Worm (Caenorhabditis elegans) whole organism, L1 larva: ENCODE measurements around the gene rsef-1.

ENCODE experiments used
- Y116A8C.19 ChIP-seq: sonication (generic microtip); optimal IDR thresholded peaks from 2 replicates; lab custom pipeline; 2016; ENCODE audit warnings: missing compliant biosample characterization, missing genetic modification characterization, borderline replicate concordance
- dpl-1 ChIP-seq, 3 experiments: fragments of 150-350 bp in 2 of 3; sonication (generic microtip) in 1 of 3; optimal IDR thresholded peaks; 2 replicates each; lab custom pipeline; 2014 to 2017; ENCODE audit warnings: missing biosample characterization in 3 of 3, missing genetic modification characterization in 3 of 3, missing genetic modification reagents in 3 of 3
- elt-2 ChIP-seq: sonication (generic microtip); optimal IDR thresholded peaks from 2 replicates; lab custom pipeline; 2016; ENCODE audit warnings: missing genetic modification characterization, mild to moderate bottlenecking, inconsistent platforms, missing compliant biosample characterization, missing genetic modification reagents
- fos-1 ChIP-seq: fragments of 150-350 bp; optimal IDR thresholded peaks from 2 replicates; lab custom pipeline; 2014; ENCODE audit warnings: missing biosample characterization, missing genetic modification characterization
- lsy-2 ChIP-seq, 2 experiments: fragments of 150-350 bp; optimal IDR thresholded peaks; 2 replicates each; lab custom pipeline; 2014; ENCODE audit warnings: missing biosample characterization in 2 of 2, missing genetic modification characterization in 2 of 2
- mdl-1 ChIP-seq, 2 experiments: fragments of 150-350 bp; optimal IDR thresholded peaks; 2 replicates each; lab custom pipeline; 2014 to 2017; ENCODE audit warnings: missing biosample characterization in 2 of 2, missing genetic modification characterization in 2 of 2, inconsistent platforms in 1 of 2
- nhr-11 ChIP-seq: fragments of 150-350 bp; optimal IDR thresholded peaks from 2 replicates; lab custom pipeline; 2014; ENCODE audit warnings: missing biosample characterization, missing genetic modification characterization
- nhr-76 ChIP-seq: sonication (generic microtip); optimal IDR thresholded peaks from 2 replicates; lab custom pipeline; 2017; ENCODE audit warnings: missing biosample characterization, missing genetic modification characterization
- skn-1 ChIP-seq: fragments of 150-350 bp; optimal IDR thresholded peaks from 2 replicates; lab custom pipeline; 2014; ENCODE audit warnings: missing biosample characterization, missing genetic modification characterization
- unc-86 ChIP-seq: sonication (generic microtip); optimal IDR thresholded peaks from 2 replicates; lab custom pipeline; 2016; ENCODE audit warnings: missing genetic modification characterization, missing compliant biosample characterization
- zag-1 ChIP-seq: fragments of 150-350 bp; optimal IDR thresholded peaks from 2 replicates; lab custom pipeline; 2014; ENCODE audit warnings: missing biosample characterization, missing genetic modification characterization

DNA sequence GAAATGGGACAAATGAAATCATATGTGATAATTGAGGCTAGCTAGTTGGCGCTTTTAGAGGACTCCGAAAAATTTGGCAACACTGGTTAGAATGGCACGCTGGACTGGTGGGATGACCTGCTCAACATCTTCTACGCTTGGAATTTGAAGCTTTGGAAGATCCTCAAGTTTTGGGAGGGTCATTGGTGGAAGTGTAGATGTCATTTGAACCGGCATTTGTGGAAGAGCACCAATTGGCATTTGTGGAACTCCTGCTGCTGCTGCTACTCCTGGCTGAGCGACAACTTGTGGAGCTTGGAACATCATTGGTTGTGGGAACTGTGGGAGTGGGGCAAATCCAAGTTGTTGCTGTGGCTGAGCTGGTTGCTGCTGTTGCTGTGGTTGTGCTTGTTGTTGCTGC is 33.3 kb upstream of the rsef-1 start:
- no peak for TF ChIP-seq nhr-76 (tag; lab: Kevin White, UChicago)
- no peak for TF ChIP-seq dpl-1 (GFP tag; optimal IDR thresholded peaks at IDR 0.05; lab: Kevin White, UChicago)
- no peak for TF ChIP-seq zag-1
- no peak for TF ChIP-seq nhr-11 (tag; lab: Kevin White, UChicago)
- no peak for TF ChIP-seq lsy-2 (tag; optimal IDR thresholded peaks at IDR 0.05; lab: Kevin White, UChicago)
- no peak for TF ChIP-seq skn-1
- no peak for TF ChIP-seq Y116A8C.19
- TF ChIP-seq elt-2 (tag; lab: Kevin White, UChicago): no peak
- no peak for TF ChIP-seq unc-86
- no peak for TF ChIP-seq mdl-1 (tag; optimal IDR thresholded peaks at IDR 0.05; lab: Kevin White, UChicago)
- TF ChIP-seq fos-1 (tag; lab: Kevin White, UChicago): no peak
